Fruit fly (Drosophila melanogaster) whole organism, wandering third instar larva: ENCODE results near the gene CG14507.

ENCODE experiments used
- Abd-B ChIP-seq: fragments of >200 bp; optimal IDR thresholded peaks from 2 replicates; lab custom pipeline; 2017; ENCODE audit warnings: missing biosample characterization, missing genetic modification characterization
- CG32264 ChIP-seq: fragments of 200-800 bp; sonication (Bioruptor generic); optimal IDR thresholded peaks from 2 replicates; lab custom pipeline; 2016; ENCODE audit warnings: missing biosample characterization, missing genetic modification characterization
- CG9705 ChIP-seq: fragments of 200-800 bp; sonication (Bioruptor generic); optimal IDR thresholded peaks from 2 replicates; lab custom pipeline; 2018; ENCODE audit warnings: missing biosample characterization, mild to moderate bottlenecking, missing genetic modification characterization
- CrebA ChIP-seq: fragments of 200-800 bp; sonication (Bioruptor generic); optimal IDR thresholded peaks from 2 replicates; lab custom pipeline; 2016; ENCODE audit warnings: missing biosample characterization, mild to moderate bottlenecking, missing genetic modification characterization, borderline replicate concordance
- Dfd ChIP-seq: fragments of >200 bp; optimal IDR thresholded peaks from 2 replicates; lab custom pipeline; 2017; ENCODE audit warnings: missing biosample characterization, missing genetic modification characterization
- Dif ChIP-seq: fragments of 200-275, 200-300 bp; sonication (Bioruptor generic); optimal IDR thresholded peaks from 2 replicates; lab custom pipeline; 2018; ENCODE audit warnings: missing biosample characterization, missing genetic modification characterization; ENCODE audit not compliant: partially characterized antibody
- GATAd ChIP-seq: sonication (Bioruptor generic); optimal IDR thresholded peaks from 2 replicates; lab custom pipeline; 2016; ENCODE audit warnings: missing biosample characterization, missing genetic modification characterization
- HLH106 ChIP-seq: fragments of 200-800 bp; optimal IDR thresholded peaks from 3 replicates; lab custom pipeline; 2019; ENCODE audit warnings: missing biosample characterization, mild to moderate bottlenecking, missing genetic modification characterization, moderate library complexity
- Hnf4 ChIP-seq: fragments of 200-800 bp; sonication (Bioruptor generic); optimal IDR thresholded peaks from 2 replicates; lab custom pipeline; 2016; ENCODE audit warnings: missing biosample characterization, mild to moderate bottlenecking, missing genetic modification characterization
- Hr78 ChIP-seq: fragments of >200 bp; optimal IDR thresholded peaks from 2 replicates; lab custom pipeline; 2017; ENCODE audit warnings: missing biosample characterization, missing genetic modification characterization
- Hr83 ChIP-seq: fragments of 200-300 bp; sonication (Bioruptor generic); optimal IDR thresholded peaks from 2 replicates; lab custom pipeline; 2016; ENCODE audit warnings: missing biosample characterization, mild to moderate bottlenecking, missing genetic modification characterization, moderate library complexity; ENCODE audit not compliant: poor library complexity, severe bottlenecking
- Jra ChIP-seq: sonication (Bioruptor generic); optimal IDR thresholded peaks from 2 replicates; lab custom pipeline; 2016; ENCODE audit warnings: missing biosample characterization, missing genetic modification characterization
- Mio ChIP-seq: sonication (Bioruptor generic); optimal IDR thresholded peaks from 2 replicates; lab custom pipeline; 2016; ENCODE audit warnings: missing biosample characterization, missing genetic modification characterization
- Myc ChIP-seq: fragments of >200 bp; optimal IDR thresholded peaks from 2 replicates; lab custom pipeline; 2017
- N ChIP-seq: fragments of >200 bp; optimal IDR thresholded peaks from 2 replicates; lab custom pipeline; 2018; ENCODE audit warnings: missing biosample characterization, missing external identifiers, missing genetic modification characterization
- OdsH ChIP-seq: fragments of 200-800 bp; sonication (Bioruptor generic); optimal IDR thresholded peaks from 2 replicates; lab custom pipeline; 2016; ENCODE audit warnings: missing biosample characterization, mild to moderate bottlenecking, missing genetic modification characterization
- Rel ChIP-seq, 2 experiments: fragments of 200-800 bp; sonication (Bioruptor generic) in 1 of 2; optimal IDR thresholded peaks; 2 replicates in 1 of 2; 3 replicates in 1 of 2; lab custom pipeline; 2016 to 2019; ENCODE audit warnings: mild to moderate bottlenecking in 2 of 2, missing biosample characterization in 2 of 2, missing genetic modification characterization in 2 of 2, moderate library complexity in 1 of 2
- Sp1 ChIP-seq: fragments of 200-800 bp; sonication (Bioruptor generic); optimal IDR thresholded peaks from 3 replicates; lab custom pipeline; 2019; ENCODE audit warnings: missing biosample characterization, mild to moderate bottlenecking, missing genetic modification characterization, moderate library complexity
- Vsx2 ChIP-seq: fragments of 200-300, 225-300 bp; sonication (Bioruptor generic); optimal IDR thresholded peaks from 2 replicates; lab custom pipeline; 2018; ENCODE audit warnings: missing biosample characterization, missing genetic modification characterization; ENCODE audit not compliant: partially characterized antibody
- br ChIP-seq: fragments of 200-800 bp; sonication (Bioruptor generic); optimal IDR thresholded peaks from 2 replicates; lab custom pipeline; 2016; ENCODE audit warnings: missing biosample characterization, missing genetic modification characterization
- brk ChIP-seq: fragments of 200-800 bp; sonication (Bioruptor generic); optimal IDR thresholded peaks from 2 replicates; lab custom pipeline; 2016; ENCODE audit warnings: missing biosample characterization, mild to moderate bottlenecking, missing genetic modification characterization
- dl ChIP-seq, 2 experiments: fragments of 175-275, 200-275 bp in 1 of 2; fragments of 200-275 bp in 1 of 2; sonication (Bioruptor generic); optimal IDR thresholded peaks; lab custom pipeline; 2018; ENCODE audit warnings: mild to moderate bottlenecking in 2 of 2, missing biosample characterization in 2 of 2, missing genetic modification characterization in 2 of 2, moderate library complexity in 2 of 2; ENCODE audit not compliant: partially characterized antibody in 2 of 2, insufficient read depth in 1 of 2
- dmrt93B ChIP-seq: fragments of 200-800 bp; sonication (Bioruptor generic); optimal IDR thresholded peaks from 2 replicates; lab custom pipeline; 2018; ENCODE audit warnings: missing biosample characterization, mild to moderate bottlenecking, missing genetic modification characterization
- dsf ChIP-seq: sonication (Bioruptor generic); optimal IDR thresholded peaks from 2 replicates; lab custom pipeline; 2016; ENCODE audit warnings: missing biosample characterization, missing genetic modification characterization, borderline replicate concordance
- ey ChIP-seq: fragments of 200-800 bp; sonication (Bioruptor generic); optimal IDR thresholded peaks from 2 replicates; lab custom pipeline; 2016; ENCODE audit warnings: missing biosample characterization, missing genetic modification characterization
- foxo ChIP-seq, 2 experiments: fragments of 200-800 bp; sonication (Bioruptor generic); optimal IDR thresholded peaks; 2 replicates in 1 of 2; 3 replicates in 1 of 2; lab custom pipeline; 2016 to 2017; ENCODE audit warnings: missing biosample characterization in 2 of 2, missing genetic modification characterization in 2 of 2
- fru ChIP-seq: fragments of 200-800 bp; sonication (Bioruptor generic); optimal IDR thresholded peaks from 3 replicates; lab custom pipeline; 2016; ENCODE audit warnings: missing biosample characterization, mild to moderate bottlenecking, missing genetic modification characterization
- h ChIP-seq: fragments of 200-800 bp; sonication (Bioruptor generic); optimal IDR thresholded peaks from 3 replicates; lab custom pipeline; 2016; ENCODE audit warnings: missing biosample characterization, mild to moderate bottlenecking, missing genetic modification characterization
- jim ChIP-seq: fragments of 175-275, 200-325 bp; sonication (Bioruptor generic); optimal IDR thresholded peaks from 2 replicates; lab custom pipeline; 2016; ENCODE audit warnings: missing biosample characterization, mild to moderate bottlenecking, missing genetic modification characterization
- lola ChIP-seq: fragments of >200 bp; optimal IDR thresholded peaks from 2 replicates; lab custom pipeline; 2017; ENCODE audit warnings: missing biosample characterization, missing genetic modification characterization
- pan ChIP-seq: fragments of >200 bp; optimal IDR thresholded peaks from 2 replicates; lab custom pipeline; 2017
- psq ChIP-seq: fragments of 200-800 bp; sonication (Bioruptor generic); optimal IDR thresholded peaks from 3 replicates; lab custom pipeline; 2017; ENCODE audit warnings: missing biosample characterization, mild to moderate bottlenecking, missing genetic modification characterization, moderate library complexity
- rgr ChIP-seq: fragments of 200-800 bp; sonication (Bioruptor generic); optimal IDR thresholded peaks from 3 replicates; lab custom pipeline; 2016; ENCODE audit warnings: missing biosample characterization, mild to moderate bottlenecking, missing genetic modification characterization
- sage ChIP-seq: fragments of 200-800 bp; sonication (Bioruptor generic); optimal IDR thresholded peaks from 2 replicates; lab custom pipeline; 2016; ENCODE audit warnings: missing biosample characterization, mild to moderate bottlenecking, missing genetic modification characterization
- sv ChIP-seq: fragments of 200-800 bp; sonication (Bioruptor generic); optimal IDR thresholded peaks from 3 replicates; lab custom pipeline; 2016; ENCODE audit warnings: missing biosample characterization, missing genetic modification characterization
- tai ChIP-seq: sonication (Bioruptor generic); optimal IDR thresholded peaks from 2 replicates; lab custom pipeline; 2016; ENCODE audit warnings: missing biosample characterization, missing genetic modification characterization
- usp ChIP-seq: fragments of >200 bp; optimal IDR thresholded peaks from 2 replicates; lab custom pipeline; 2017; ENCODE audit warnings: missing biosample characterization, missing genetic modification characterization
- woc ChIP-seq: sonication (Bioruptor generic); optimal IDR thresholded peaks from 2 replicates; lab custom pipeline; 2016; ENCODE audit warnings: missing biosample characterization, mild to moderate bottlenecking, missing genetic modification characterization

The CG14507 gene

DNA sequence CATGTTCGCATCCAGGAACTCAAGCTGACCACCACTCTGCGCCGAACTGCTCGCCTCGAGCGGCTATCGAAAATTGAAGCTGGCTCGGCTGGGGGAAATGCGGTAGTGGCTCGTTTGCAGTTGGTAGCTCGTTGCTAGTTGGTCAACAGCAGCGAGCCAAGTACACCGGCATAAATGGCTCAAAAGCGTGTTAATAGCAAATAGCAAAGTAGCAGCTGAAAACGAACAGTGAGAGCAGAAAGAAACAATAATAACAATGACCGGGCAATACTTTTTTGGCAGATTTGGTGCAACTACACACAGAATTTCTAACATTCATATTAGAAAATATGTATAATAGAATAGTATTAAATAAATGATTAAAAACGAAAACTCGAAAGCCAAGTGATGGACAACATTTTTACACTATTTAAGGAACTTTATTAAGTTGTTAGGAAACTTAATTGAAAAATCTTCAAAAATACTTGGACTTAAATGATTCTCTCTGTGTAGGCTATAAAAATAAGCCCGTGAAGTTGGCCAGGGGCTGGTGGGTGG, at the start of gene CG14507:
CG14507 (minus strand) TSS at position 51 of the 537 bp plus-strand sequence.
- TF ChIP-seq Abd-B (no peak), h (GFP tag; lab: Kevin White, UChicago) (no peak), sage (GFP tag; lab: Kevin White, UChicago) (no peak), tai (GFP tag; lab: Kevin White, UChicago) (no peak), ey (GFP tag; lab: Kevin White, UChicago) (no peak), N (GFP tag; lab: Kevin White, UChicago) (no peak), Myc (lab: Kevin White, UChicago) (no peak)

DNA sequence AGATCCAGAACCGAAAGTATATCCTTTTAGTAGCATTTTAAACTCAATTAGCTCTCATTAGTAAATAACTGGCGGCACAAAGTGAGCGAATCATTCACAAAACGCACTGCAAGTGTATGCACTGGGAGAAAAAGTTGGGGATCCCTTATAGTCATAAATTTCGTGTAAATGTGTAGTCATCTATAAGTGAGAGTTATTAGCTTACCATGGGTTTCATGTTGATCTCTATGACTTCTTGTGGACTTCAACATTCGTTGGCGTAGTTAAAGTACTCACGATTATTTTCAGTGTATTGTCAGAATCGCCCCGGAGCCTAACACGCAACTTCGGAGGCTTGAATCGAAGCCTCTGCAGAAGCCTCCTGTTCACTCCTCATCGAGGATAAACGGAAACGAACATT, 49.5 kb upstream of the CG14507 start:
- TF ChIP-seq Dfd (GFP tag; lab: Kevin White, UChicago), result no peak
- no peak for TF ChIP-seq GATAd (GFP tag; lab: Kevin White, UChicago)
- TF ChIP-seq Hr78 (GFP tag; lab: Kevin White, UChicago), result no peak
- TF ChIP-seq usp (GFP tag; lab: Kevin White, UChicago), result no peak
- peak; percentile 61 for TF ChIP-seq woc
- TF ChIP-seq Mio (GFP tag; lab: Kevin White, UChicago), result peak; percentile 0
- TF ChIP-seq br (GFP tag; lab: Kevin White, UChicago), result peak; percentile 87
- TF ChIP-seq Myc (lab: Kevin White, UChicago), result no peak
- TF ChIP-seq OdsH (GFP tag; lab: Kevin White, UChicago), result peak; percentile 83
- TF ChIP-seq Abd-B, result no peak
- TF ChIP-seq CG32264 (GFP tag; lab: Kevin White, UChicago), result peak; percentile 55
- TF ChIP-seq Hnf4 (GFP tag; lab: Kevin White, UChicago), result peak; percentile 80
- peak; percentile 86 for TF ChIP-seq h (GFP tag; lab: Kevin White, UChicago)
- TF ChIP-seq HLH106 (tag; lab: Kevin White, UChicago), result peak; percentile 82
- TF ChIP-seq dl (GFP tag; optimal IDR thresholded peaks at IDR 0.05; lab: Kevin White, UChicago; ENCODE audit: insufficient read depth in 1 of 2, partially characterized antibody in 2 of 2), result no peak
- TF ChIP-seq dsf (GFP tag; lab: Kevin White, UChicago), result peak; percentile 29
- TF ChIP-seq Sp1, result peak; percentile 82
- TF ChIP-seq dmrt93B, result peak; percentile 60
- no peak for TF ChIP-seq Vsx2 (GFP tag; lab: Kevin White, UChicago)
- TF ChIP-seq Rel (GFP tag; optimal IDR thresholded peaks at IDR 0.05; lab: Kevin White, UChicago), result peak; percentile 54
- no peak for TF ChIP-seq Rel (tag; optimal IDR thresholded peaks at IDR 0.05; lab: Kevin White, UChicago)
- no peak for TF ChIP-seq pan (lab: Kevin White, UChicago)
- peak; percentile 62 for TF ChIP-seq sage (GFP tag; lab: Kevin White, UChicago)
- TF ChIP-seq sv (GFP tag; lab: Kevin White, UChicago), result no peak
- TF ChIP-seq foxo (GFP tag; optimal IDR thresholded peaks at IDR 0.05; lab: Kevin White, UChicago), result peak in 1 of 2 experiments; percentile 87
- TF ChIP-seq tai (GFP tag; lab: Kevin White, UChicago), result peak; percentile 34
- no peak for TF ChIP-seq CrebA (GFP tag; lab: Kevin White, UChicago)
- no peak for TF ChIP-seq jim
- peak; percentile 44 for TF ChIP-seq brk (GFP tag; lab: Kevin White, UChicago)
- TF ChIP-seq rgr (GFP tag; lab: Kevin White, UChicago), result peak; percentile 83
- no peak for TF ChIP-seq lola (GFP tag; lab: Kevin White, UChicago)
- no peak for TF ChIP-seq Dif
- peak; percentile 83 for TF ChIP-seq ey (GFP tag; lab: Kevin White, UChicago)
- peak; percentile 88 for TF ChIP-seq fru
- TF ChIP-seq N (GFP tag; lab: Kevin White, UChicago), result no peak
- TF ChIP-seq psq (GFP tag; lab: Kevin White, UChicago), result peak; percentile 62
- peak; percentile 30 for TF ChIP-seq Jra
- peak; percentile 53 for TF ChIP-seq CG9705
- no peak for TF ChIP-seq Hr83
